Fruit fly (Drosophila melanogaster): Measurements from ENCODE around the gene GC.

- no peak for TF ChIP-seq insv (optimal IDR thresholded peaks at IDR 0.05)
- no peak for TF ChIP-seq psq (optimal IDR thresholded peaks at IDR 0.05)
- no peak for TF ChIP-seq h (optimal IDR thresholded peaks at IDR 0.05)
- no peak for TF ChIP-seq Sin3A (optimal IDR thresholded peaks at IDR 0.05)
- no peak for TF ChIP-seq Myc (optimal IDR thresholded peaks at IDR 0.05)
- no peak for TF ChIP-seq ttk (optimal IDR thresholded peaks at IDR 0.05)
Measured at dm6 chr3L:1591692-1592371, 37.3 kb downstream of the GC start.

All from Kc167 (cell line).